Worm (Caenorhabditis elegans): ENCODE data around the gene chil-27.

DNA sequence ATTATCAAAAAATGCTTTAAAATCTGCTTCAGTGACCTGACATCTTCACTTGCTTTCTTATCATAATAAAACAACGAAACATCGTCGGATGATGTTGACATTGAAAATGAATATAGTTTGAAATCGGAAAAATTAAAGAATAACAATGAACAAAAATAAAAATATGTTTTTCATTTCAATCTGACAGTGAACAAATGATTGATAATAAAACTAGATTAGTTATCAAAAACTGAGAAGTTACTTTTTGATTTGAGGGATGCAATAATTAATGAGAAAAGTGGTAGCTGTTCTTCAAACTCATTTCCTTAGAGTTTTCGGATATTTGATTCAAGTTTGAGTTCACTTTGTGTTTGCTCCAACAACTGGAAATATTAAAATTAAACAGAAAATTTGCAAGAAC lies 34.1 kb upstream of the chil-27 start, which contains the start of gene chil-15:
- TF ChIP-seq unc-30 (tag; optimal IDR thresholded peaks at IDR 0.05) = no peak
- TF ChIP-seq hlh-17 (GFP tag; optimal IDR thresholded peaks at IDR 0.05; ENCODE audit: borderline replicate concordance) = no peak
- no peak for TF ChIP-seq lsy-2 (tag; optimal IDR thresholded peaks at IDR 0.05)
- TF ChIP-seq nhr-47 (tag; optimal IDR thresholded peaks at IDR 0.05) = no peak
- no peak for TF ChIP-seq nhr-11 (tag; optimal IDR thresholded peaks at IDR 0.05)

Measured in whole organism, L1 larva.